Worm (Caenorhabditis elegans): ENCODE results near the gene F44E2.3.

ce11 chrIII:8797211-8797733, 31.8 kb downstream of the F44E2.3 start:
- TF ChIP-seq hmg-4 (GFP tag; optimal IDR thresholded peaks at IDR 0.05) = peak; percentile 57
- no peak for TF ChIP-seq tbx-37 (GFP tag; conservative IDR thresholded peaks at IDR 0.05)
- TF ChIP-seq ceh-13 (GFP tag; optimal IDR thresholded peaks at IDR 0.05) = no peak
- no peak for TF ChIP-seq hmbx-1 (tag; optimal IDR thresholded peaks at IDR 0.05)
- no peak for TF ChIP-seq ama-1 (optimal IDR thresholded peaks at IDR 0.05)
- TF ChIP-seq ets-7 (tag; optimal IDR thresholded peaks at IDR 0.05) = no peak
- no peak for TF ChIP-seq F13C5.2 (tag; optimal IDR thresholded peaks at IDR 0.05)
- no peak for TF ChIP-seq aly-1 (tag; optimal IDR thresholded peaks at IDR 0.05)
- TF ChIP-seq flt-1 (GFP tag; IDR thresholded peaks at IDR 0.05) = no peak
- no peak for TF ChIP-seq B0310.2 (tag; optimal IDR thresholded peaks at IDR 0.05)
- TF ChIP-seq tbx-11 (GFP tag; IDR thresholded peaks at IDR 0.05) = no peak
- no peak for TF ChIP-seq ceh-36 (tag; optimal IDR thresholded peaks at IDR 0.05)
- no peak for TF ChIP-seq sea-1 (GFP tag; conservative IDR thresholded peaks at IDR 0.05)
- no peak for TF ChIP-seq scrt-1 (GFP tag; IDR thresholded peaks at IDR 0.05)
